Worm (Caenorhabditis elegans) whole organism, dauer: Measurements from ENCODE around the gene pepm-1.
"Not testable (repeated sequence)": the region's sequence is repeated elsewhere in the genome, so short reads cannot be mapped to it uniquely, and the experiment has no call there.

Experiments
- unc-62 ChIP-seq: sonication (generic microtip); optimal IDR thresholded peaks from 2 replicates; lab custom pipeline; 2017; ENCODE audit warnings: missing biosample characterization, missing genetic modification reagents, missing genetic modification characterization

Gene pepm-1

ce11 chrV:14328806-14329205, at the start of gene pepm-1:
TSS of gene pepm-1 (plus strand) at chrV:14329106.
- no peak for TF ChIP-seq unc-62

DNA sequence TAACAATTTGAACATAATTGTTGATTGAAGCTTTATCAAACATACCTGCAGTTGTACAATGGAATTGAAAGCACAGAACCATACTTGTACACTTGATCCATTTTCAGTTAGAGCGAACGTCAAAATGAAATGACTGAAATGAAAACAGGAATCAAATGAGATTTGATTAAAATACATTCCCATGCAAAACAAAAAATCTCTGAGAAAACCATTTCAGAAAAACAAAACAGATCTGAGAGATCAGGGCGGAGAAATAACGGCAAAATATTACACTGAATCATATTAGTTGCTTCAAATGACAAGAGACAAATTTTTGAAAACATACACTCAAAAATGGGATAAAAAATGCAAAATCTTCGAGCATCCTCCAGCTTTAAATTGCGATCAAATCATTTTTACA, 49.1 kb upstream of the pepm-1 start, which contains the start of gene srt-33:
Gene srt-33, minus strand, starts transcription at position 101 of the 400 bp plus-strand sequence.
- TF ChIP-seq unc-62 = no peak

- no peak for TF ChIP-seq unc-62
Measured at ce11 chrV:14282222-14282709, 46.6 kb upstream of the pepm-1 start, which contains the start of the genes srt-74 and F40G12.9. TSS of gene srt-74 (minus strand) at chrV:14282322. TSS of gene F40G12.9 (plus strand) at chrV:14282659.

- TF ChIP-seq unc-62 = no peak
Measured at ce11 chrV:14283241-14283640, 45.7 kb upstream of the pepm-1 start, which contains the start of gene F40G12.10. TSS of gene F40G12.10 (plus strand) at chrV:14283541.

DNA sequence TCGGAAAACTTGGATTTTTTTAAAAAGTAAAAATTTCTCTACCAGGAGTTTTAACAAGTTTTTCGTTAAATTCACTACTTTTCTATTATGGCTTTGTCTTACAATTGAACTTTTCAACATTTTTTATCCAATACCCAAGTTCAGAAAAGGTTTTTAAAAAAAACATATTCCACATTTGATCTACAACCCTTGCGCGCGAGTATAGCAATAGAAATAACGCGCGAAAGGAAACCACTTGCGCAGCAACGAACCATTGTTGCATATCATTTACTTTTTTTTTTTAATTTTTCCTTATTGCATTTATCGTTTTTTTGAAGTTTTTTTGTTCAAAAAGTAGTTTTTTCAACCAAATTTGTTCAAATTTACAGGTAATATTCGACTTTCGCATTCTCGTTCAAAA, 43.1 kb upstream of the pepm-1 start, which contains the start of gene F40G12.11:
Gene F40G12.11, plus strand, starts transcription at position 369 of the 400 bp plus-strand sequence.
- no peak for TF ChIP-seq unc-62

ce11 chrV:14289363-14289762, 39.5 kb upstream of the pepm-1 start, which contains the start of gene F14D7.1:
TSS of gene F14D7.1 (minus strand) at chrV:14289463.
- no peak for TF ChIP-seq unc-62

DNA sequence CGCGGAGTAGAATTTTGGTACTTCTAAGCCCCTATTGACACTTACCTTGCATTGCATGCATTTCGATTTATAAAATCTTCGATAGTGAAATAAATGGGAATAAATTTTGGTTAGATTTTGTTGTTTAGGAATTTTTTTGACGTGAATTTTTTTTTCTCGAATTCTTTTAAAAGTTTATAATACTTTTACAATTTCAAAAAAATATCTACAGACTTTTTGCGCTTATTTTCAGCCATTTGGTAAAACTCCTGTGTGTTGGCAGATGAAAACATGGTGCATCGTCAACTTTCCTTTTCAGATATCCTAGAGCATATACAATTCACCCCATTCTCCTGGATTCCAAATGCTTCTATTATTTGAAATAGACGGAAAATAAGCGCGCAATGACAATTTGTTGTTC, 38.3 kb upstream of the pepm-1 start, which contains the start of gene F14D7.18:
Gene F14D7.18, minus strand, starts transcription at position 101 of the 400 bp plus-strand sequence.
- TF ChIP-seq unc-62 = no peak

ce11 chrV:14293667-14294194, 35.2 kb upstream of the pepm-1 start, which contains the start of gene F14D7.2:
TSS of gene F14D7.2 (minus strand) at chrV:14293717.
- TF ChIP-seq unc-62 = no peak

- TF ChIP-seq unc-62 = no peak
Measured at ce11 chrV:14294396-14294795, 34.5 kb upstream of the pepm-1 start, which contains the start of gene F14D7.9. TSS of gene F14D7.9 (plus strand) at chrV:14294696.

ce11 chrV:14296499-14296898, 32.4 kb upstream of the pepm-1 start, which contains the start of gene F14D7.3:
TSS of gene F14D7.3 (plus strand) at chrV:14296799.
- no peak for TF ChIP-seq unc-62

DNA sequence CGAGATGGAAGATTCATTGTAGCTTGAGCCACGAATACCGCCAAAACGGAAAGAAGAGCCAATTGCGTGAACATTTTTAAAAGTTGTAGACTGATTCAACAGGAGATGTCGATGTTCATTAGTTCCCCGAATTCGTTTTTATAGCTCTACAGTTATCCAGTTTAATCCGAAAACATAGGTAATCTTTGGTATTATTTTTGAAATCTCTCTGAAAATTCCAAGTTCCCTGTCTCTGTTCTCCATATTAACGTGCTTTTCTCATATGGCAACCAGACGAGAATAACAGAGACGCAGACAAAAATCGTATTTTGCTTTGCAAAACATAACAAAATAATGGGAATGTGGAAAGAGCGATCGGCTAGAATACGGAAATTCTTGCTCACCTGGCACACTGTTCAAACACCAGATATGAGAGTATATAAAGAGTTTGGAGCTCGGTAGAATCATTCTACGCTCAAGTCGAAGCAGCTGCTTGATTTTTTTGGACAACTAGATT, 29.3 kb upstream of the pepm-1 start, which contains the start of the genes spig-3 and F14D7.12:
Gene spig-3, minus strand, starts transcription at position 101 of the 496 bp plus-strand sequence.
Gene F14D7.12, plus strand, starts transcription at position 446 of the 496 bp plus-strand sequence.
- no peak for TF ChIP-seq unc-62

DNA sequence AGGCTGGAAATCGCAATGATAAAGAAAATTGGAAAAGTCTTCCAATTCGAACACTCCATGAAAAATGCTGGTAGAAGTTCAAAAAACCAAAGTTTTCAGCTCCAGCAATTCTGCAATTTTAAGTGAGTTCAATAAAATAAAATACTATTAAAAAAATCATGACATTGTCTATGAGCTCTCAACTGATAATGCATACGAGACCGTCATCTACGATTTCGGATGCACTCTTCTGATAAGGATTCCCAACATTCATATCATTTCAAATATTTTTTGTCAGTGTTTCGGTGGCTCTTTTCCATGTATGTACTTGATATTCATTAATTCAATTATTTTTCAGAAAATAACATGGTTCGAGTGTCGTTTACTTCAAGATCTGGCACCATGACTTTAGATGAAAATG, 27.8 kb upstream of the pepm-1 start, which contains the start of gene F14D7.6:
Gene F14D7.6, plus strand, starts transcription at position 338 of the 400 bp plus-strand sequence.
- no peak for TF ChIP-seq unc-62

ce11 chrV:14306771-14307170, 22.1 kb upstream of the pepm-1 start, which contains the start of gene spig-4:
TSS of gene spig-4 (minus strand) at chrV:14306871.
- TF ChIP-seq unc-62 = not testable (repeated sequence)

DNA sequence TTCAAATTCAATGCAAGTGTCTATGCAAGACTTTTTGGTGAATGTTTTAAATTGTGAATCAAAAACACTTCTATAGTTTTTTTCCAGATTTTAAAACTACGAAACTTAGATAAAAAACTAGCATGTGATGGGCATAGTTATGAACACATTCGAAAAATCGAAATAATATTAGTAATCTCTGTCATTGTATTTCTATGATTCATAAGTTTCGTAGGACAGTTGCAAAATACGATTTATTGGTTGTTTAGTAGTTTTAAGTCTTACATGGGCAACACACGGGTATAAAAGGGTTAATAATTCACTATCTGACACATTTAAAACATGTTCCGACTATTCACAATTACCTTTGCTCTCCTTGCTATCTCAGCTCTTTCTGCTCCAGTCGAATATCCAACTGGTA, 20.7 kb upstream of the pepm-1 start, which contains the start of gene spig-5:
Gene spig-5, plus strand, starts transcription at position 301 of the 400 bp plus-strand sequence.
- TF ChIP-seq unc-62 = not testable (repeated sequence)

- TF ChIP-seq unc-62 = not testable (repeated sequence)
Measured at ce11 chrV:14309632-14310031, 19.3 kb upstream of the pepm-1 start, which contains the start of gene F14D7.14. TSS of gene F14D7.14 (plus strand) at chrV:14309932.

DNA sequence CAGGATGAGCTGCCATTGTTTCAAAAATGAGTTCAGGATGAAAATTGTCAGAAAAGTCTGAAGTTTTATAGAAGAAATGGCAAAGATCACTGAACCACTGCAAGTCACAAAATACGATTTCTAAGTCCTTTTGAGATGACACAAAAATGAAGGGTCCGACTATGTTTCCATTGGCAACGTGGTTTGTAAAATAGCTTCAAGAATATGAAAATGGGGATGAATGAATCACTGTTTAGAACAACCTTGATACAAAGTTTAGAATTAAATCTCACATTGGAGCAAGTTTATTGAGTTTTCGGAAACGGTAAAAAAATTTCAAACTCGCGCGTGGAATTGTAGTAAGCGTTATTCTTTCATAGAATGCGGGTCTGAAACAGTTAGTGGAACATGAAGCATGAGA, 17.8 kb upstream of the pepm-1 start, which contains the start of gene ddn-3:
Gene ddn-3, minus strand, starts transcription at position 101 of the 400 bp plus-strand sequence.
- TF ChIP-seq unc-62 = no peak

ce11 chrV:14312695-14313094, 16.2 kb upstream of the pepm-1 start, which contains the start of gene F14D7.8:
TSS of gene F14D7.8 (minus strand) at chrV:14312795.
- no peak for TF ChIP-seq unc-62
